Fruit fly (Drosophila melanogaster): ENCODE data around the gene CG2794.

DNA sequence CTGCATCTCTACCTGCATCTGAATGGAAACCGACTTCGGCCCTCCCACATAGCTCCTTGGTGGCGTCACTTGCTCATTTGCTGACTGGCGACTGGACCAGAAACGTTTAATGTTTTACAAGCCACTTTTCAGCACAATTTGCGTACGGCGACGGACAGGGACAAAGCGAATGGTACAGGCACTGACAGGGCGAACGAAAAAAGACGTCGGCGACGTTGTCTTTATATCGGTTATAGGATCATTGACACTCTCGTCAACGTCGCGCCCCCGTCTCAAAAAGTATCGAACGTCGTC is 45.4 kb upstream of the CG2794 start:
- TF ChIP-seq h (optimal IDR thresholded peaks at IDR 0.05) (no peak), Myc (optimal IDR thresholded peaks at IDR 0.05) (no peak), psq (optimal IDR thresholded peaks at IDR 0.05) (no peak), Sin3A (optimal IDR thresholded peaks at IDR 0.05) (no peak), ttk (optimal IDR thresholded peaks at IDR 0.05) (no peak), insv (optimal IDR thresholded peaks at IDR 0.05) (no peak)

All from Kc167 (cell line).